Fruit fly (Drosophila melanogaster): ENCODE data around the gene CG1847.

DNA sequence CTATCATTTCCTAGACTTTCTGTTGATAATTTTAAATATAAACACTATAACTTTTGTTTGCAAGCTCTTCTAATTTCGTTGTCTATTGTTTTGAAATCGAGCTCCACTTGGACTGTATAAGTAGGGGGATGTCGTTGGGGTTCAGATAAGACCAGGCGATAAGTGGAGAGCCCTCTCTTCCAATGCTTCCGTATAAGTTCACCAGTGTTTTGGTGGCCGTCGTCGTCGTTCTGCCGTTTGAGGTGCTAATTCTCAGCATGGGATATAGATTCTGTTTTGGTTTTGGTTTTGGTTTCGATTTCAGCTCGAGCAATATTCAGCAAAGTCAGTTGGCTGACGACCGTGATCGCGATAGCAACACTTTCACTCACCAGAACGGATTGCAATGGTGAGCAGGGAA, 4.1 kb downstream of the CG1847 start, which contains the start of gene CG15739:
- TF ChIP-seq gl (tag; optimal IDR thresholded peaks at IDR 0.05) (no peak), CG9948 (tag; optimal IDR thresholded peaks at IDR 0.05) (no peak)
